Fruit fly (Drosophila melanogaster) whole organism, embryonic: ENCODE measurements around the gene CG33654.
A peak's percentile ranks its signal among the peaks of the same experiment; 100 is the strongest.

ENCODE experiments used
- ATbp ChIP-seq: fragments of 200-800 bp; sonication (Bioruptor generic); optimal IDR thresholded peaks from 2 replicates; lab custom pipeline; 2017; ENCODE audit warnings: missing biosample characterization, mild to moderate bottlenecking, missing genetic modification characterization, missing genetic modification reagents
- Ada2b ChIP-seq: fragments of 200-800 bp; sonication (Bioruptor generic); IDR thresholded peaks from 2 replicates; pipeline ENCODE4 v1.3.6; 2022; ENCODE audit warnings: missing biosample characterization, missing genetic modification characterization
- CG10654 ChIP-seq: fragments of 200-800 bp; sonication (Bioruptor generic); optimal IDR thresholded peaks from 2 replicates; lab custom pipeline; 2016; ENCODE audit warnings: missing biosample characterization, missing genetic modification characterization
- CG11398 ChIP-seq: fragments of 200-800 bp; sonication (Bioruptor generic); optimal IDR thresholded peaks from 2 replicates; lab custom pipeline; 2016; ENCODE audit warnings: missing biosample characterization, missing genetic modification characterization
- CG14710 ChIP-seq: fragments of 200-800 bp; sonication (Bioruptor generic); optimal IDR thresholded peaks from 3 replicates; lab custom pipeline; 2019; ENCODE audit warnings: missing biosample characterization, mild to moderate bottlenecking, missing genetic modification characterization, moderate library complexity
- CG1603 ChIP-seq: fragments of 200-800 bp; sonication (Bioruptor generic); optimal IDR thresholded peaks from 2 replicates; lab custom pipeline; 2019; ENCODE audit warnings: missing biosample characterization, mild to moderate bottlenecking, missing genetic modification characterization, moderate library complexity
- CG17612 ChIP-seq: fragments of 200-800 bp; sonication (Bioruptor generic); IDR thresholded peaks from 2 replicates; pipeline ENCODE4 v1.3.6; 2022; ENCODE audit warnings: missing biosample characterization, missing genetic modification characterization
- CG18262 ChIP-seq: fragments of 200-800 bp; optimal IDR thresholded peaks from 3 replicates; lab custom pipeline; 2019; ENCODE audit warnings: missing biosample characterization, mild to moderate bottlenecking, missing genetic modification characterization, moderate library complexity
- CG18476 ChIP-seq: fragments of 200-800 bp; sonication (Bioruptor generic); optimal IDR thresholded peaks from 2 replicates; lab custom pipeline; 2016; ENCODE audit warnings: missing biosample characterization, mild to moderate bottlenecking, missing genetic modification characterization
- CG3281 ChIP-seq: fragments of 200-800 bp; sonication (Bioruptor generic); optimal IDR thresholded peaks from 3 replicates; lab custom pipeline; 2017; ENCODE audit warnings: missing biosample characterization, mild to moderate bottlenecking, missing genetic modification characterization
- CG33213 ChIP-seq: fragments of 200-800 bp; sonication (Bioruptor generic); optimal IDR thresholded peaks from 3 replicates; lab custom pipeline; 2016; ENCODE audit warnings: missing biosample characterization, missing genetic modification characterization
- CG4854 ChIP-seq: fragments of 200-800 bp; sonication (Bioruptor generic); optimal IDR thresholded peaks from 2 replicates; lab custom pipeline; 2016; ENCODE audit warnings: missing biosample characterization, missing genetic modification characterization, inconsistent platforms
- CG5180 ChIP-seq: fragments of 200-800 bp; sonication (Bioruptor generic); optimal IDR thresholded peaks from 3 replicates; lab custom pipeline; 2017; ENCODE audit warnings: missing biosample characterization, missing genetic modification characterization, mild to moderate bottlenecking, moderate library complexity, missing genetic modification reagents
- CG7786 ChIP-seq: fragments of 200-800 bp; sonication (Bioruptor generic); optimal IDR thresholded peaks from 2 replicates; lab custom pipeline; 2016; ENCODE audit warnings: missing biosample characterization, missing genetic modification characterization
- CG7839 ChIP-seq: fragments of 200-800 bp; sonication (Bioruptor generic); optimal IDR thresholded peaks from 3 replicates; lab custom pipeline; 2018; ENCODE audit warnings: missing biosample characterization, mild to moderate bottlenecking, missing genetic modification characterization, moderate library complexity
- CG7928 ChIP-seq: fragments of 200-800 bp; sonication (Bioruptor generic); optimal IDR thresholded peaks from 2 replicates; lab custom pipeline; 2017; ENCODE audit warnings: missing biosample characterization, mild to moderate bottlenecking, missing genetic modification characterization
- CG8765 ChIP-seq: fragments of 200-800 bp; sonication (Bioruptor generic); IDR thresholded peaks from 2 replicates; pipeline ENCODE4 v1.3.6; 2022; ENCODE audit warnings: missing biosample characterization, missing genetic modification characterization
- D19A ChIP-seq: fragments of 200-800 bp; optimal IDR thresholded peaks from 3 replicates; lab custom pipeline; 2019; ENCODE audit warnings: missing biosample characterization, mild to moderate bottlenecking, missing genetic modification characterization, moderate library complexity
- Doc3 ChIP-seq: fragments of 200-800 bp; sonication (Bioruptor generic); IDR thresholded peaks from 3 replicates; pipeline ENCODE4 v1.3.6; 2022; ENCODE audit warnings: missing biosample characterization, missing genetic modification characterization; ENCODE audit not compliant: partially characterized antibody
- Eip74EF ChIP-seq, 2 experiments: fragments of 200-800 bp in 1 of 2; fragments of >200 bp in 1 of 2; sonication (Bioruptor generic) in 1 of 2; optimal IDR thresholded peaks; 2 replicates each; lab custom pipeline; 2017 to 2019; ENCODE audit warnings: missing biosample characterization in 2 of 2, missing genetic modification characterization in 2 of 2, mild to moderate bottlenecking in 1 of 2, moderate library complexity in 1 of 2
- Fer1 ChIP-seq: fragments of 200-800 bp; sonication (Bioruptor generic); optimal IDR thresholded peaks from 2 replicates; lab custom pipeline; 2017; ENCODE audit warnings: missing biosample characterization, mild to moderate bottlenecking, missing genetic modification characterization
- Hey ChIP-seq: fragments of 200-800 bp; sonication (Bioruptor generic); optimal IDR thresholded peaks from 3 replicates; lab custom pipeline; 2018; ENCODE audit warnings: missing biosample characterization, mild to moderate bottlenecking, missing genetic modification characterization
- Lhr ChIP-seq: fragments of 200-800 bp; sonication (Bioruptor generic); optimal IDR thresholded peaks from 3 replicates; lab custom pipeline; 2017; ENCODE audit warnings: mild to moderate bottlenecking, missing biosample characterization, missing genetic modification reagents, missing genetic modification characterization
- NfI ChIP-seq: fragments of 200-800 bp; sonication (Bioruptor generic); optimal IDR thresholded peaks from 3 replicates; lab custom pipeline; 2018; ENCODE audit warnings: missing biosample characterization, mild to moderate bottlenecking, missing genetic modification characterization, moderate library complexity
- Rx ChIP-seq: fragments of 200-800 bp; sonication (Bioruptor generic); IDR thresholded peaks from 2 replicates; pipeline ENCODE4 v1.3.6; 2022; ENCODE audit warnings: missing biosample characterization, missing genetic modification characterization
- Side ChIP-seq: fragments of 200-800 bp; sonication (Bioruptor generic); optimal IDR thresholded peaks from 2 replicates; lab custom pipeline; 2016; ENCODE audit warnings: missing biosample characterization, missing genetic modification characterization
- Sry-β ChIP-seq: fragments of 200-800 bp; sonication (Bioruptor generic); optimal IDR thresholded peaks from 2 replicates; lab custom pipeline; 2018; ENCODE audit warnings: missing biosample characterization, mild to moderate bottlenecking, missing genetic modification characterization, moderate library complexity
- Tbp ChIP-seq: fragments of >200 bp; optimal IDR thresholded peaks from 2 replicates; lab custom pipeline; 2018; ENCODE audit warnings: missing biosample characterization, missing genetic modification characterization
- ab ChIP-seq: fragments of 200-800 bp; sonication (Bioruptor generic); optimal IDR thresholded peaks from 2 replicates; lab custom pipeline; 2016; ENCODE audit warnings: missing biosample characterization, missing genetic modification characterization
- btn ChIP-seq: fragments of 200-800 bp; sonication (Bioruptor generic); optimal IDR thresholded peaks from 2 replicates; lab custom pipeline; 2016; ENCODE audit warnings: missing biosample characterization, missing genetic modification characterization
- cato ChIP-seq: fragments of 200-800 bp; sonication (Bioruptor generic); optimal IDR thresholded peaks from 2 replicates; lab custom pipeline; 2016; ENCODE audit warnings: missing biosample characterization, missing genetic modification characterization, borderline replicate concordance
- chn ChIP-seq: fragments of 200-800 bp; sonication (Bioruptor generic); optimal IDR thresholded peaks from 2 replicates; lab custom pipeline; 2016; ENCODE audit warnings: missing biosample characterization, missing genetic modification characterization
- da ChIP-seq: fragments of 200-800 bp; sonication (Bioruptor generic); optimal IDR thresholded peaks from 2 replicates; lab custom pipeline; 2016; ENCODE audit warnings: missing biosample characterization, missing genetic modification characterization
- en ChIP-seq: fragments of 200-800 bp; sonication (Bioruptor generic); optimal IDR thresholded peaks from 2 replicates; lab custom pipeline; 2016; ENCODE audit warnings: missing biosample characterization, missing genetic modification characterization
- h ChIP-seq: fragments of >200 bp; optimal IDR thresholded peaks from 2 replicates; lab custom pipeline; 2017
- her ChIP-seq: fragments of 200-800 bp; sonication (Bioruptor generic); optimal IDR thresholded peaks from 2 replicates; lab custom pipeline; 2016; ENCODE audit warnings: missing biosample characterization, missing genetic modification characterization
- ken ChIP-seq: fragments of 200-800 bp; sonication (Bioruptor generic); IDR thresholded peaks from 3 replicates; pipeline ENCODE4 v1.3.6; 2022; ENCODE audit warnings: missing biosample characterization, missing genetic modification characterization
- lab ChIP-seq: fragments of 200-800 bp; sonication (Bioruptor generic); optimal IDR thresholded peaks from 3 replicates; lab custom pipeline; 2017; ENCODE audit warnings: missing biosample characterization, missing genetic modification characterization, mild to moderate bottlenecking, moderate library complexity, missing genetic modification reagents
- luna ChIP-seq: fragments of 200-800 bp; sonication (Bioruptor generic); optimal IDR thresholded peaks from 2 replicates; lab custom pipeline; 2016; ENCODE audit warnings: missing biosample characterization, missing genetic modification characterization
- mirr ChIP-seq: fragments of 200-800 bp; sonication (Bioruptor generic); optimal IDR thresholded peaks from 3 replicates; lab custom pipeline; 2018; ENCODE audit warnings: missing biosample characterization, mild to moderate bottlenecking, missing genetic modification characterization
- onecut ChIP-seq: fragments of 200-800 bp; sonication (Bioruptor generic); IDR thresholded peaks from 2 replicates; pipeline ENCODE4 v1.3.6; 2022; ENCODE audit warnings: missing biosample characterization, missing genetic modification characterization
- otp ChIP-seq: fragments of 200-800 bp; sonication (Bioruptor generic); IDR thresholded peaks from 3 replicates; pipeline ENCODE4, ENCODE4 v1.3.6; 2022; ENCODE audit warnings: missing biosample characterization, missing genetic modification characterization
- pnt ChIP-seq: fragments of 200-800 bp; sonication (Bioruptor generic); optimal IDR thresholded peaks from 3 replicates; lab custom pipeline; 2016; ENCODE audit warnings: missing biosample characterization, missing genetic modification characterization
- pros ChIP-seq: fragments of 200-800 bp; sonication (Bioruptor generic); optimal IDR thresholded peaks from 3 replicates; lab custom pipeline; 2019; ENCODE audit warnings: missing biosample characterization, mild to moderate bottlenecking, missing genetic modification characterization, moderate library complexity
- rib ChIP-seq: fragments of 200-800 bp; sonication (Bioruptor generic); IDR thresholded peaks from 2 replicates; pipeline ENCODE4 v1.3.6; 2022; ENCODE audit warnings: missing biosample characterization, missing genetic modification characterization
- seq ChIP-seq: fragments of 200-800 bp; sonication (Bioruptor generic); IDR thresholded peaks from 2 replicates; pipeline ENCODE4 v1.3.6; 2022; ENCODE audit warnings: missing biosample characterization, missing genetic modification characterization
- sr ChIP-seq: fragments of 200-800 bp; sonication (Bioruptor generic); IDR thresholded peaks from 3 replicates; pipeline ENCODE4 v1.3.6; 2022; ENCODE audit warnings: missing biosample characterization, missing genetic modification characterization
- stc ChIP-seq: fragments of 200-800 bp; sonication (Bioruptor generic); IDR thresholded peaks from 2 replicates; pipeline ENCODE4 v1.3.6; 2022; ENCODE audit warnings: missing biosample characterization, missing genetic modification characterization
- toy ChIP-seq: fragments of 200-800 bp; sonication (Bioruptor generic); IDR thresholded peaks from 2 replicates; pipeline ENCODE4 v1.3.6; 2022; ENCODE audit warnings: missing biosample characterization, missing genetic modification characterization
- trem ChIP-seq: fragments of 200-800 bp; optimal IDR thresholded peaks from 3 replicates; lab custom pipeline; 2019; ENCODE audit warnings: missing biosample characterization, mild to moderate bottlenecking, missing genetic modification characterization, moderate library complexity
- zen ChIP-seq: fragments of 200-800 bp; sonication (Bioruptor generic); optimal IDR thresholded peaks from 3 replicates; lab custom pipeline; 2018; ENCODE audit warnings: missing biosample characterization, mild to moderate bottlenecking, missing genetic modification characterization, moderate library complexity

CG33654 gene

dm6 chr3R:9534125-9534496 is 48.9 kb downstream of the CG33654 start (continued):
- TF ChIP-seq Ada2b: peak; percentile 92
- peak in 1 of 2 experiments; percentile 95 for TF ChIP-seq Eip74EF (GFP tag; optimal IDR thresholded peaks at IDR 0.05; lab: Kevin White, UChicago)
- peak; percentile 85 for TF ChIP-seq CG4854 (GFP tag; lab: Kevin White, UChicago)
- TF ChIP-seq CG33213 (GFP tag; lab: Kevin White, UChicago): peak; percentile 75
- peak; percentile 93 for TF ChIP-seq trem
- TF ChIP-seq rib (GFP tag; lab: Robert Waterston, UW): peak; percentile 53; the same call in 1 of the 2 replicates
- peak; percentile 89 for TF ChIP-seq CG7786
- TF ChIP-seq D19A: peak; percentile 91
- TF ChIP-seq sr (GFP tag; lab: Robert Waterston, UW): peak; percentile 54; the same call in 2 of the 3 replicates
- TF ChIP-seq CG3281: peak; percentile 87
- TF ChIP-seq pnt: peak; percentile 92
- TF ChIP-seq btn: peak; percentile 87
- TF ChIP-seq mirr: no peak
- peak; percentile 78 for TF ChIP-seq Fer1 (GFP tag; lab: Kevin White, UChicago)
- no peak for TF ChIP-seq h (lab: Kevin White, UChicago)
- peak; percentile 95 for TF ChIP-seq CG7839 (tag; lab: Kevin White, UChicago)
- peak; percentile 90 for TF ChIP-seq CG18476 (GFP tag; lab: Kevin White, UChicago)
- TF ChIP-seq NfI (GFP tag; lab: Kevin White, UChicago): peak; percentile 85
- peak; percentile 90 for TF ChIP-seq CG1603 (tag; lab: Kevin White, UChicago)
- peak; percentile 89 for TF ChIP-seq Lhr (GFP tag; lab: Kevin White, UChicago)
- TF ChIP-seq CG18262 (tag; lab: Kevin White, UChicago): peak; percentile 95
- peak; percentile 87 for TF ChIP-seq Side (GFP tag; lab: Kevin White, UChicago)
- TF ChIP-seq Rx (GFP tag; lab: Robert Waterston, UW): peak; percentile 85
- peak; percentile 88 for TF ChIP-seq chn (GFP tag; lab: Kevin White, UChicago)
- TF ChIP-seq ab: peak; percentile 50
- TF ChIP-seq CG14710 (tag; lab: Kevin White, UChicago): peak; percentile 92
- peak; percentile 49; the same call in 1 of the 2 replicates for TF ChIP-seq CG8765 (GFP tag; lab: Robert Waterston, UW)
- TF ChIP-seq luna (GFP tag; lab: Kevin White, UChicago): peak; percentile 80
- peak; percentile 82 for TF ChIP-seq da (GFP tag; lab: Kevin White, UChicago)
- peak; percentile 89 for TF ChIP-seq otp (GFP tag; lab: Robert Waterston, UW)
- peak; percentile 90 for TF ChIP-seq cato
- peak; percentile 84 for TF ChIP-seq her
- TF ChIP-seq CG11398 (GFP tag; lab: Kevin White, UChicago): peak; percentile 94
- TF ChIP-seq CG10654 (GFP tag; lab: Kevin White, UChicago): peak; percentile 91
- TF ChIP-seq ATbp (GFP tag; lab: Kevin White, UChicago): peak; percentile 96
- peak; percentile 95 for TF ChIP-seq ken
- TF ChIP-seq CG5180: no peak
- TF ChIP-seq Tbp: no peak
- peak; percentile 75 for TF ChIP-seq CG17612 (GFP tag; lab: Robert Waterston, UW)
- peak; percentile 59 for TF ChIP-seq Sry-β
- TF ChIP-seq pros: peak; percentile 22
- TF ChIP-seq en (GFP tag; lab: Kevin White, UChicago): peak; percentile 79
- TF ChIP-seq CG7928 (GFP tag; lab: Kevin White, UChicago): peak; percentile 33
- peak; percentile 75 for TF ChIP-seq toy (GFP tag; lab: Robert Waterston, UW)
- peak; percentile 82 for TF ChIP-seq seq (GFP tag; lab: Robert Waterston, UW)
- TF ChIP-seq onecut (GFP tag; lab: Robert Waterston, UW): peak; percentile 75
- peak; percentile 82 for TF ChIP-seq zen (tag; lab: Kevin White, UChicago)
- no peak for TF ChIP-seq Doc3 (GFP tag; lab: Robert Waterston, UW)
- no peak for TF ChIP-seq Hey (tag; lab: Kevin White, UChicago)
- TF ChIP-seq stc (GFP tag; lab: Robert Waterston, UW): peak; percentile 93
- TF ChIP-seq lab: peak; percentile 93
